Worm (Caenorhabditis elegans): Measurements from ENCODE around the gene T19D12.6.

The T19D12.6 gene

DNA sequence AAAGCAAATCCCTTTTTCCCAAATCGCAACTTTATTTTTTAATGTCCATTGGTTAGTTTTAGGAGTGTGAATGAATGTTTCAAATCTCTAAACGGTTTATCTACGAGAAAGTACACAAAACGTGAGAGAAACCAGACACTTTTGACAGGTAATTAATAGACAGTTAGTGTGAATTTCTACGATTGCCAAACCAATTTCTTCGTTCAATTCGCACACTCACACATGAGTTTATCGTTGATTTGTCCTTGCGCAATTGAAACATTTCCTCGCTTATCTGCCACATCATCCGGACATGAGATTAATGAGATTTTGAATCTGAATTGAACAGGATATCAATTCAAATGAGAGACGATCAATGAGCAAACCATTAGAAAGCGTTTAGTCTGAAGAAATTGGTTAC, 32.7 kb downstream of the T19D12.6 start:
- TF ChIP-seq ztf-16 (tag; optimal IDR thresholded peaks at IDR 0.05) (no peak), tbx-2 (tag; optimal IDR thresholded peaks at IDR 0.05) (no peak), odd-2 (tag; optimal IDR thresholded peaks at IDR 0.05) (no peak), ceh-22 (tag; optimal IDR thresholded peaks at IDR 0.05) (no peak), C38D4.7 (GFP tag; optimal IDR thresholded peaks at IDR 0.05) (no peak), sox-4 (tag; optimal IDR thresholded peaks at IDR 0.05) (no peak), pax-1 (tag; optimal IDR thresholded peaks at IDR 0.05) (no peak)

ce11 chrII:6609315-6609842, 33.5 kb downstream of the T19D12.6 start, which contains the start of gene epg-5:
Gene epg-5 (minus strand): TSS chrII:6609365.
- TF ChIP-seq T23F11.4 (GFP tag; optimal IDR thresholded peaks at IDR 0.05): no peak
- TF ChIP-seq mec-3 (tag; optimal IDR thresholded peaks at IDR 0.05; ENCODE audit: borderline replicate concordance): no peak
- peak; percentile 37 for TF ChIP-seq hlh-30 (tag; optimal IDR thresholded peaks at IDR 0.05; ENCODE audit: insufficient read depth)
- peak; percentile 38 for TF ChIP-seq ceh-48 (tag; optimal IDR thresholded peaks at IDR 0.05)
- no peak for TF ChIP-seq C38D4.7 (GFP tag; optimal IDR thresholded peaks at IDR 0.05)
- TF ChIP-seq ceh-9 (tag; optimal IDR thresholded peaks at IDR 0.05): no peak
- no peak for TF ChIP-seq ceh-24 (tag; optimal IDR thresholded peaks at IDR 0.05)
- TF ChIP-seq hlh-8 (tag; optimal IDR thresholded peaks at IDR 0.05): no peak

DNA sequence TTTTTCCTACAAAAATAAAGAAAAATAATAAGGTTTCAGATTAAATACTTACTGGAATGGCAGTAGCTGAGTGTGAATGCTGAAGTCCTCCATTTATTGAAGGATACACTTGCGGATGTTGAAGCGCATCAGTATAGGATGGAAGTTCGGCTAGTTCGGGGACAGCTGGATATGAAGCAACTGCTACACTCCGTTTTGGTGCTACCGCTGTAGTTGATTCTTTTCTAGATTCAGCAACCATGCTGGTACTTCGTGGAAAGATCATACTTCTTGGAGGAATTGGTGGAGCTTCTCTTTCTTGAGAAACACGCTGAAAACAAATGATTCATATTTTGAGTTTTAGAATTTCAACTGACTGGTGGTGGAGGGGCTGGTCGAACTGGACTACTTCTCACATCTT, 34.3 kb downstream of the T19D12.6 start:
- TF ChIP-seq hlh-13 (GFP tag; optimal IDR thresholded peaks at IDR 0.05) (no peak), dmd-4 (tag; optimal IDR thresholded peaks at IDR 0.05; ENCODE audit: borderline replicate concordance) (no peak), eyg-1 (tag; optimal IDR thresholded peaks at IDR 0.05) (no peak), unc-86 (tag; optimal IDR thresholded peaks at IDR 0.05) (no peak), pag-3 (tag; optimal IDR thresholded peaks at IDR 0.05; ENCODE audit: borderline replicate concordance) (no peak), ceh-19 (GFP tag; optimal IDR thresholded peaks at IDR 0.05) (no peak)

- TF ChIP-seq lim-6 (tag; optimal IDR thresholded peaks at IDR 0.05) (no peak), ttx-3 (tag; optimal IDR thresholded peaks at IDR 0.05) (no peak), nfya-1 (tag; optimal IDR thresholded peaks at IDR 0.05) (peak; percentile 34)
These were observed 41.9 kb downstream of the T19D12.6 start, which contains the start of gene vps-33.2 for ce11 chrII:6600973-6601372. Gene vps-33.2 (plus strand): TSS chrII:6601216.

ce11 chrII:6598050-6598449, 44.9 kb downstream of the T19D12.6 start, which contains the start of gene dnj-8:
Gene dnj-8 (minus strand): TSS chrII:6598080.
- TF ChIP-seq ceh-48 (tag; optimal IDR thresholded peaks at IDR 0.05) (peak; percentile 65), nfya-1 (tag; optimal IDR thresholded peaks at IDR 0.05) (peak; percentile 41), zip-5 (tag; optimal IDR thresholded peaks at IDR 0.05) (no peak)

DNA sequence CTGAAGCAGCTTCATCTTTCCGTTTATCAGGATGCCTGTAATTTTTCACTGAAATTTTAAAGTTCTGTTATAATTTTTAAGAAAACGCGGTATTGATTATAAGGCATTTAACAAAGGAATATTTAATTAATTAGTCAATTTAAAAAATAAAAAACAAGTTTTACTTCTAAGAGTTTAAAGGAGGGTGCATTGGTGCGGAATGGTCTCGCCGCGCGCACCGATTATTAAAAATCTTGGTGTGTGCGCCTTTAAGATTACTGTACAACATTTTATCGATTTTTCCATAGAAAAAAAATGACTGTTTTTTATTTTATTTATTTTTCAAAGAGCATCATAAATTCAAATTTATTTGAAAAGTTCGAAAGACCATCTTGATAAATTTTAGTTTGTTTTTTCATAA, 45.4 kb downstream of the T19D12.6 start:
- TF ChIP-seq pros-1 (tag; optimal IDR thresholded peaks at IDR 0.05): no peak
- TF ChIP-seq ahr-1 (tag; optimal IDR thresholded peaks at IDR 0.05): no peak
- no peak for TF ChIP-seq unc-3 (GFP tag; conservative IDR thresholded peaks at IDR 0.05)
- no peak for TF ChIP-seq unc-3 (tag; optimal IDR thresholded peaks at IDR 0.05)
- TF ChIP-seq pha-2 (tag; optimal IDR thresholded peaks at IDR 0.05): no peak
- TF ChIP-seq ref-2 (tag; optimal IDR thresholded peaks at IDR 0.05): no peak

ce11 chrII:6594151-6594550, 48.8 kb downstream of the T19D12.6 start, which contains the start of gene aipr-1:
Gene aipr-1 (minus strand): TSS chrII:6594251.
- no peak for TF ChIP-seq sox-2 (GFP tag; IDR thresholded peaks at IDR 0.05)
- TF ChIP-seq tbx-2 (tag; optimal IDR thresholded peaks at IDR 0.05): no peak
- TF ChIP-seq ceh-19 (GFP tag; optimal IDR thresholded peaks at IDR 0.05): no peak
- TF ChIP-seq unc-86 (tag; optimal IDR thresholded peaks at IDR 0.05): no peak
- TF ChIP-seq eyg-1 (tag; optimal IDR thresholded peaks at IDR 0.05): no peak
